Worm (Caenorhabditis elegans): ENCODE measurements around the gene cyn-17.
A peak's percentile ranks its signal among the peaks of the same experiment; 100 is the strongest.

The cyn-17 gene

DNA sequence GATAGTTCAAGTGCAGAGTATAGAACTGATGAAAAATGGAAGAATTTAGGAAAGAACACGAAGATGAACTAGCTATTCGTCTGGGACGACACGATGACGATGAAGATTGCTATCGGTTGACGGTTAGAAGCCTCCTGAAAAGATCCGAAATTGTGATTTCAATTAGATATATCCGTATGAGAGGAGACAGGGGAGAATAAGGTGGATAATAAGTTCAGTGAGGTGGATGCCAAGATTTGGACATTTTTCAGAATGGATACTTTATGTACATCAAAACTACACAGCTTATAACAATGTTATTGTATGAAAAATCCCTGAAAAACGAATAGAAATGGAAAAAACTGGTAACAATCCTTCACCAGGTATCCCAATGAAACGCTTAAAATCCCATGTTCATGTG lies 1.3 kb upstream of the cyn-17 start, which contains the start of gene nstp-3:
Gene nstp-3, minus strand, starts transcription at position 101 of the 400 bp plus-strand sequence.
- TF ChIP-seq ceh-30 (tag; optimal IDR thresholded peaks at IDR 0.05) = no peak
- no peak for TF ChIP-seq pag-3 (tag; optimal IDR thresholded peaks at IDR 0.05; ENCODE audit: borderline replicate concordance)
- TF ChIP-seq ceh-45 (GFP tag; IDR thresholded peaks at IDR 0.05) = no peak
- no peak for TF ChIP-seq sox-2 (GFP tag; IDR thresholded peaks at IDR 0.05)
- no peak for TF ChIP-seq nfya-1 (tag; optimal IDR thresholded peaks at IDR 0.05)
- no peak for TF ChIP-seq npax-4 (tag; optimal IDR thresholded peaks at IDR 0.05)
- TF ChIP-seq hlh-30 (tag; optimal IDR thresholded peaks at IDR 0.05; ENCODE audit: insufficient read depth) = no peak
- no peak for TF ChIP-seq dve-1 (tag; optimal IDR thresholded peaks at IDR 0.05)
- TF ChIP-seq zip-5 (tag; optimal IDR thresholded peaks at IDR 0.05) = no peak
- no peak for TF ChIP-seq ceh-6 (GFP tag; optimal IDR thresholded peaks at IDR 0.05)
- TF ChIP-seq eyg-1 (tag; optimal IDR thresholded peaks at IDR 0.05) = no peak
- no peak for TF ChIP-seq syd-9 (tag; optimal IDR thresholded peaks at IDR 0.05)
- no peak for TF ChIP-seq ztf-16 (tag; optimal IDR thresholded peaks at IDR 0.05)
- no peak for TF ChIP-seq ceh-24 (tag; optimal IDR thresholded peaks at IDR 0.05)
- TF ChIP-seq unc-55 (GFP tag; optimal IDR thresholded peaks at IDR 0.05) = no peak
- no peak for TF ChIP-seq ceh-9 (tag; optimal IDR thresholded peaks at IDR 0.05)

DNA sequence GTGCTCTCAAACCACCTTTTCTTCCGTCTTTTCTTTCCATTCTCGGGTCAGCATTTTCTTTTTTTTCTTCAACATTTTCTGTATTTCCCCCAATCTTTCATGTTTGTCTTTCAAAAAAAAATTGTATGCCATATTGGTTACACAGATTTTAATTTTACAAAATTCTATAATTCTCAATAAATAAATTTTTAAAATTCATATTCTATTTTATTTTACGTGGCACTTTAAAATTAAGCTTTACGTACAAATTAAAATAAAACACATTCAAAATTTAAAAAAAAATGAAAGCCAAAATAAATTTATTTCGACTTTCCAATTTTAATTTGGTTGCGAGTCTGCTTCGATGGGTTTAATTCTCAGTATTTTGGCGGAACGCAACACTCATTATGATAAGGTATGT lies 6.0 kb downstream of the cyn-17 start, which contains the start of gene ZC250.5:
Gene ZC250.5, plus strand, starts transcription at position 301 of the 400 bp plus-strand sequence.
- TF ChIP-seq K09A11.1 (tag; optimal IDR thresholded peaks at IDR 0.05; ENCODE audit: insufficient read depth) (no peak), nhr-11 (tag; optimal IDR thresholded peaks at IDR 0.05) (no peak), ama-1 (optimal IDR thresholded peaks at IDR 0.05) (no peak), ceh-6 (GFP tag; optimal IDR thresholded peaks at IDR 0.05) (no peak), lin-11 (tag; optimal IDR thresholded peaks at IDR 0.05) (no peak), unc-55 (GFP tag; optimal IDR thresholded peaks at IDR 0.05) (no peak), fkh-10 (GFP tag; optimal IDR thresholded peaks at IDR 0.05) (no peak), T23F11.4 (GFP tag; optimal IDR thresholded peaks at IDR 0.05) (no peak), elt-2 (tag; optimal IDR thresholded peaks at IDR 0.05) (no peak), pha-4 (tag; optimal IDR thresholded peaks at IDR 0.05) (no peak), tbx-7 (tag; optimal IDR thresholded peaks at IDR 0.05) (no peak), pax-1 (tag; optimal IDR thresholded peaks at IDR 0.05) (no peak), zip-5 (tag; optimal IDR thresholded peaks at IDR 0.05) (no peak), F13H6.1 (tag; optimal IDR thresholded peaks at IDR 0.05) (no peak), sox-4 (tag; optimal IDR thresholded peaks at IDR 0.05) (no peak)

DNA sequence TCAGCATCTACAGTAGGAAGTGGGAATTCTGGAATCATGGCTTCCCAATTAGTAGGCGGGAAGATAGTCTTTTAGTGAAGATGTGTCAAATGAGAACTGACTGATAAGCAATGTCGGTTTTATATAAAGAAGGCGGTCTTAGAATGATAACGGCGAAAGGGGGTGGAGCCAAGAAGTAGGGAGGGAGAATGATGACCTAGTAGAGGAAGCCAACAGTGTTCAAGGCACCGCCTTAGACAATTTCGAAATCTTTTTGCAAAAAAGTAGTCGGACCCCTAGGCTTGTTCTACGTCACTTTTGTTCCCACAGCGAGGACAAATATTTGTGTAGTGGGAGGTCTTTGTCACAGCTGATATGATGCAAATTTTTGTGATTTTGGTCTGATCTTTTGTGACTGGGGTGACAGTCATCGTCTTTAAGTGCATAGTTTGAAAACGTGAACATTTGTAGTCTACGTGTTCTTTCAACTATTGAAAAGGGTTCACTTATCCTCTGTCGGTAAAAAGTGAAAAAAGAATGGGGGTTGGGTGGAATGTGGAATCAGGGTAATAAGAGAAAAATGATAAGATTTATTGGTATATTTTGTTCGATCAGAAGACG lies 13.7 kb downstream of the cyn-17 start, which contains the start of gene ZC250.4:
Gene ZC250.4, minus strand, starts transcription at position 78 of the 600 bp plus-strand sequence.
- TF ChIP-seq elt-2 (tag; optimal IDR thresholded peaks at IDR 0.05) (peak; percentile 31), syd-9 (tag; optimal IDR thresholded peaks at IDR 0.05) (no peak)

DNA sequence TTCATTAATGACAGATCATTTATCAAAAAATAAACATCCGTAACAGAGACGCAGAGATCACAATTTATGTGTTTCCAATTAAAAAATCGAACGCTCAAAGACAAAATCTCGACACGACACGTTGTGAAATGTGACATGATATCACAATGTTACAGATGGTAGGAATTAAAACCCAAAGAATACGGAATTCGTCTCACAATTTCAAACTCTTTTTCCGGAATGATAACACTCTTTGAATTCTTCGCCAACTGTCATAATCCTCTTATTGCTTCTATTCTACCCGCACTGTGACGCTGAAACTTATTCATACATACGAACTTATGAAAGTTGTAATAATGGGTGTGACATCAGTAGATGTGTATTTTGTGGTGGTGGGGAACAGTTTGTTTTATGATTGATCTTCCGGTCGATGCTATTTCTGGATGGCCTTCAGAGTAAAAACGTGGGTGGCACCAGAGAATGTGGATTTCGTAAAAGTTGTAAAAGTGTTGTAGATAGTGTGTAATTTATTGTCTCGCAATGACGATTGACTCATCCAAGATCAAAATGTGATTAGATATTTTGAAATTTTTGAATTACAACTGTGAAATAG lies 17.1 kb downstream of the cyn-17 start:
- TF ChIP-seq ceh-48 (tag; optimal IDR thresholded peaks at IDR 0.05) (no peak), K02D7.2 (tag; optimal IDR thresholded peaks at IDR 0.05) (no peak), dve-1 (tag; optimal IDR thresholded peaks at IDR 0.05) (no peak), pha-4 (tag; optimal IDR thresholded peaks at IDR 0.05) (no peak), unc-3 (GFP tag; conservative IDR thresholded peaks at IDR 0.05) (no peak), unc-3 (tag; optimal IDR thresholded peaks at IDR 0.05) (no peak), ahr-1 (tag; optimal IDR thresholded peaks at IDR 0.05) (no peak), npax-4 (tag; optimal IDR thresholded peaks at IDR 0.05) (no peak), ztf-16 (tag; optimal IDR thresholded peaks at IDR 0.05) (no peak), hlh-30 (tag; optimal IDR thresholded peaks at IDR 0.05; ENCODE audit: insufficient read depth) (no peak)

DNA sequence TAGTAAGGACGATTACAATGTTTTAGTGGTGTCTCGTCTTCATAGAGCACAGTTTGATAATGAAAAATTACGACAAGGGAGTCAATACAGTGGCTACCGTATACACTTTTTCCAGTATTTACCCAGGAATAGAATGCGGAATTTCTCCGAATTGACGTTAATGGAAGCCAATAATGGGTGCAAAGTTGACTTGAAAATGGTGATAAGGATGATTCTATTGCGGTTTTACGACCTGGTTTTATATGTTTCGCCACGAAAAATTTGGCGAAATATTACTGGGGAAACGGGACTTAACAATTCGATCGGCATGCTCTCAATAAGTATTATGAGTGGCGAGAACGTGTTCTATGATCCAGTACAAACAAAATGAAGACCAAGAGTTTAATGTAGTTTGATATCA lies 20.4 kb downstream of the cyn-17 start:
- TF ChIP-seq hlh-6 (tag; optimal IDR thresholded peaks at IDR 0.05) = no peak
- TF ChIP-seq ceh-2 (tag; optimal IDR thresholded peaks at IDR 0.05) = no peak
- TF ChIP-seq ceh-18 (tag; optimal IDR thresholded peaks at IDR 0.05) = no peak
- no peak for TF ChIP-seq pat-9 (tag; optimal IDR thresholded peaks at IDR 0.05)
- no peak for TF ChIP-seq lim-6 (tag; optimal IDR thresholded peaks at IDR 0.05)
- no peak for TF ChIP-seq mec-3 (tag; optimal IDR thresholded peaks at IDR 0.05; ENCODE audit: borderline replicate concordance)
- TF ChIP-seq ceh-31 (tag; optimal IDR thresholded peaks at IDR 0.05) = no peak
- no peak for TF ChIP-seq T23F11.4 (GFP tag; optimal IDR thresholded peaks at IDR 0.05)
- no peak for TF ChIP-seq ttx-3 (tag; optimal IDR thresholded peaks at IDR 0.05)
- no peak for TF ChIP-seq ceh-45 (GFP tag; IDR thresholded peaks at IDR 0.05)
- TF ChIP-seq eyg-1 (tag; optimal IDR thresholded peaks at IDR 0.05) = no peak
- no peak for TF ChIP-seq ceh-48 (tag; optimal IDR thresholded peaks at IDR 0.05)
- no peak for TF ChIP-seq ets-4 (tag; optimal IDR thresholded peaks at IDR 0.05)
- no peak for TF ChIP-seq ceh-19 (GFP tag; optimal IDR thresholded peaks at IDR 0.05)
- TF ChIP-seq pqm-1 (tag; optimal IDR thresholded peaks at IDR 0.05) = no peak

All from whole organism, late embryonic.